Fruit fly (Drosophila melanogaster): ENCODE measurements around the gene Rpn3.

DNA sequence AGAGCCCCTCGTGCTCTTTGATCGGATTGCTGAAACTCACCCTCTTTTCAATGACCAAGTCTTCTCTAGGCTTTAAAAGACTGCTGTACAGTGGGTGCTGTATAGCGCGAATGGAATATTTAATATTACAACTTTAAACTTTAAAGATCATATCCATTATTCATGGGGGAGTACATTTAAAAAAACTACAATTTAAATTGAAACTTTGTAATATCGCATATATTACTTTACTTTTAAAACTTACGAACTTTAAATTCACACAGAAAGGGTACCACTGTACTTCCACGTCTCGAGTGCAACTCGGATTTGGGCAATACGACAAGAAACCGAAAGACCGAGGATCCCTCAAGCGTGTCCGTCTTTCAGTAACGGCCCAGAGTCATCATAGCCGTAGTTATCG lies 7.3 kb downstream of the Rpn3 start, which contains the start of gene Phlpp:
- TF ChIP-seq CG13204 (GFP tag; optimal IDR thresholded peaks at IDR 0.05) (no peak), Pif1A (GFP tag; optimal IDR thresholded peaks at IDR 0.05) (no peak), rn (GFP tag; IDR thresholded peaks at IDR 0.05) (no peak), Ets98B (GFP tag; IDR thresholded peaks at IDR 0.05) (peak; percentile 69), CG8159 (tag; optimal IDR thresholded peaks at IDR 0.05) (peak; percentile 53), Snoo (tag; optimal IDR thresholded peaks at IDR 0.05) (no peak), EcR (GFP tag; optimal IDR thresholded peaks at IDR 0.05) (no peak), CG34367 (tag; optimal IDR thresholded peaks at IDR 0.05) (peak; percentile 1), fd96Ca (GFP tag; IDR thresholded peaks at IDR 0.05) (0 out of 3 replicates have a peak, but pooled peaks have one; percentile 5), gl (tag; optimal IDR thresholded peaks at IDR 0.05) (no peak), Pif1B (GFP tag; optimal IDR thresholded peaks at IDR 0.05) (no peak), CG15710 (tag; optimal IDR thresholded peaks at IDR 0.05) (no peak), CG17806 (tag; optimal IDR thresholded peaks at IDR 0.05) (peak; percentile 50), CG32121 (GFP tag; IDR thresholded peaks at IDR 0.05) (peak; percentile 69)
